Fruit fly (Drosophila melanogaster) whole organism, embryonic: ENCODE data around the gene mRpL27.

Source experiments
- Adf1 ChIP-seq: fragments of 200-800 bp; sonication (Bioruptor generic); IDR thresholded peaks from 2 replicates; pipeline ENCODE4 v1.3.6; 2022; ENCODE audit warnings: missing biosample characterization, missing genetic modification characterization
- B-H1 ChIP-seq: fragments of 200-800 bp; sonication (Bioruptor generic); IDR thresholded peaks from 3 replicates; pipeline ENCODE4 v1.3.6; 2022; ENCODE audit warnings: missing biosample characterization, missing genetic modification characterization
- BtbVII ChIP-seq: fragments of 200-800 bp; sonication (Bioruptor generic); optimal IDR thresholded peaks from 3 replicates; lab custom pipeline; 2017; ENCODE audit warnings: missing biosample characterization, mild to moderate bottlenecking, missing genetic modification characterization
- CG10321 ChIP-seq: fragments of 200-800 bp; sonication (Bioruptor generic); IDR thresholded peaks from 2 replicates; pipeline ENCODE4 v1.3.6; 2022; ENCODE audit warnings: missing biosample characterization, missing genetic modification characterization
- CG10462 ChIP-seq: fragments of 200-800 bp; sonication (Bioruptor generic); optimal IDR thresholded peaks from 2 replicates; lab custom pipeline; 2016; ENCODE audit warnings: missing biosample characterization, missing genetic modification characterization
- CG12071 ChIP-seq: fragments of 200-800 bp; sonication (Bioruptor generic); optimal IDR thresholded peaks from 3 replicates; lab custom pipeline; 2018; ENCODE audit warnings: missing biosample characterization, mild to moderate bottlenecking, missing genetic modification characterization
- CG13624 ChIP-seq: fragments of 200-800 bp; sonication (Bioruptor generic); optimal IDR thresholded peaks from 2 replicates; lab custom pipeline; 2016; ENCODE audit warnings: missing biosample characterization, missing genetic modification characterization
- CG14965 ChIP-seq: fragments of 200-800 bp; sonication (Bioruptor generic); optimal IDR thresholded peaks from 2 replicates; lab custom pipeline; 2016; ENCODE audit warnings: missing biosample characterization, missing genetic modification characterization, borderline replicate concordance
- CG15011 ChIP-seq: fragments of 200-800 bp; sonication (Bioruptor generic); optimal IDR thresholded peaks from 3 replicates; lab custom pipeline; 2018; ENCODE audit warnings: missing biosample characterization, mild to moderate bottlenecking, missing genetic modification characterization
- CG1647 ChIP-seq: fragments of 200-800 bp; sonication (Bioruptor generic); optimal IDR thresholded peaks from 3 replicates; lab custom pipeline; 2016; ENCODE audit warnings: missing biosample characterization, missing genetic modification characterization
- CG18764 ChIP-seq: fragments of 200-800 bp; sonication (Bioruptor generic); optimal IDR thresholded peaks from 3 replicates; lab custom pipeline; 2016; ENCODE audit warnings: missing biosample characterization, missing genetic modification characterization
- CG2116 ChIP-seq: fragments of 200-800 bp; sonication (Bioruptor generic); optimal IDR thresholded peaks from 3 replicates; lab custom pipeline; 2018; ENCODE audit warnings: missing biosample characterization, mild to moderate bottlenecking, missing genetic modification characterization
- CG2712 ChIP-seq: fragments of 200-800 bp; optimal IDR thresholded peaks from 3 replicates; lab custom pipeline; 2019; ENCODE audit warnings: missing biosample characterization, mild to moderate bottlenecking, missing genetic modification characterization, moderate library complexity
- CG32532 ChIP-seq: fragments of 200-800 bp; sonication (Bioruptor generic); IDR thresholded peaks from 2 replicates; pipeline ENCODE4 v1.3.6; 2022; ENCODE audit warnings: missing biosample characterization, missing genetic modification characterization
- CG32772 ChIP-seq: fragments of 200-800 bp; sonication (Bioruptor generic); IDR thresholded peaks from 2 replicates; pipeline ENCODE4 v1.3.6; 2022; ENCODE audit warnings: missing biosample characterization, missing genetic modification characterization
- CG3726 ChIP-seq: fragments of 200-800 bp; sonication (Bioruptor generic); IDR thresholded peaks from 3 replicates; pipeline ENCODE4, ENCODE4 v1.3.6; 2022; ENCODE audit warnings: missing biosample characterization, missing genetic modification characterization
- CG42726 ChIP-seq: fragments of 200-800 bp; sonication (Bioruptor generic); IDR thresholded peaks from 2 replicates; pipeline ENCODE4 v1.3.6; 2022; ENCODE audit warnings: missing biosample characterization, missing genetic modification characterization; ENCODE audit not compliant: partially characterized antibody
- CG4282 ChIP-seq: fragments of 200-800 bp; sonication (Bioruptor generic); optimal IDR thresholded peaks from 2 replicates; lab custom pipeline; 2016; ENCODE audit warnings: missing biosample characterization, missing genetic modification characterization
- CG4820 ChIP-seq: fragments of 200-800 bp; sonication (Bioruptor generic); optimal IDR thresholded peaks from 3 replicates; lab custom pipeline; 2016; ENCODE audit warnings: missing biosample characterization, missing genetic modification characterization
- CG7786 ChIP-seq: fragments of 200-800 bp; sonication (Bioruptor generic); optimal IDR thresholded peaks from 2 replicates; lab custom pipeline; 2016; ENCODE audit warnings: missing biosample characterization, missing genetic modification characterization
- CG7963 ChIP-seq: fragments of 200-800 bp; sonication (Bioruptor generic); IDR thresholded peaks from 3 replicates; pipeline ENCODE4 v1.3.6; 2022; ENCODE audit warnings: missing biosample characterization, missing genetic modification characterization; ENCODE audit not compliant: partially characterized antibody
- Camta ChIP-seq: fragments of 200-800 bp; sonication (Bioruptor generic); optimal IDR thresholded peaks from 2 replicates; lab custom pipeline; 2016; ENCODE audit warnings: missing biosample characterization, missing genetic modification characterization
- Dek ChIP-seq: fragments of 200-800 bp; sonication (Bioruptor generic); optimal IDR thresholded peaks from 3 replicates; lab custom pipeline; 2019; ENCODE audit warnings: missing biosample characterization, mild to moderate bottlenecking, missing genetic modification characterization, moderate library complexity
- E2f2 ChIP-seq: fragments of 200-800 bp; sonication (Bioruptor generic); IDR thresholded peaks from 2 replicates; pipeline ENCODE4 v1.3.6; 2022; ENCODE audit warnings: missing biosample characterization, missing genetic modification characterization
- Kr ChIP-seq: fragments of 200-800 bp; sonication (Bioruptor generic); optimal IDR thresholded peaks from 2 replicates; lab custom pipeline; 2017; ENCODE audit warnings: missing biosample characterization, mild to moderate bottlenecking, missing genetic modification characterization
- Nf-YB ChIP-seq: fragments of 200-800 bp; sonication (Bioruptor generic); optimal IDR thresholded peaks from 3 replicates; lab custom pipeline; 2019; ENCODE audit warnings: missing biosample characterization, mild to moderate bottlenecking, missing genetic modification characterization, moderate library complexity
- Ptx1 ChIP-seq: fragments of 200-800 bp; sonication (Bioruptor generic); IDR thresholded peaks from 2 replicates; pipeline ENCODE4 v1.3.6; 2022; ENCODE audit warnings: missing biosample characterization, missing genetic modification characterization
- Side ChIP-seq: fragments of 200-800 bp; sonication (Bioruptor generic); optimal IDR thresholded peaks from 2 replicates; lab custom pipeline; 2016; ENCODE audit warnings: missing biosample characterization, missing genetic modification characterization
- al ChIP-seq: fragments of 200-800 bp; sonication (Bioruptor generic); IDR thresholded peaks from 2 replicates; pipeline ENCODE4 v1.3.6; 2022; ENCODE audit warnings: missing biosample characterization, missing genetic modification characterization
- ap ChIP-seq: fragments of 200-800 bp; sonication (Bioruptor generic); IDR thresholded peaks from 2 replicates; pipeline ENCODE4 v1.3.6; 2022; ENCODE audit warnings: missing biosample characterization, missing genetic modification characterization
- ash1 ChIP-seq: fragments of 200-800 bp; sonication (Bioruptor generic); optimal IDR thresholded peaks from 2 replicates; lab custom pipeline; 2018; ENCODE audit warnings: missing biosample characterization, mild to moderate bottlenecking, missing genetic modification characterization
- br ChIP-seq: fragments of >200 bp; optimal IDR thresholded peaks from 2 replicates; lab custom pipeline; 2017
- croc ChIP-seq: fragments of 200-800 bp; sonication (Bioruptor generic); conservative IDR thresholded peaks from 3 replicates; pipeline ENCODE4 v1.3.6; 2022; ENCODE audit warnings: missing biosample characterization, missing genetic modification characterization
- dimm ChIP-seq: fragments of 200-800 bp; sonication (Bioruptor generic); IDR thresholded peaks from 2 replicates; pipeline ENCODE4 v1.3.6; 2022; ENCODE audit warnings: missing biosample characterization, missing genetic modification characterization
- dysf ChIP-seq: fragments of 200-800 bp; sonication (Bioruptor generic); IDR thresholded peaks from 3 replicates; pipeline ENCODE4 v1.3.6; 2022; ENCODE audit warnings: missing biosample characterization, missing genetic modification characterization
- en ChIP-seq: fragments of 200-800 bp; sonication (Bioruptor generic); optimal IDR thresholded peaks from 2 replicates; lab custom pipeline; 2016; ENCODE audit warnings: missing biosample characterization, missing genetic modification characterization
- eve ChIP-seq, 2 experiments: fragments of >200 bp; optimal IDR thresholded peaks; 2 replicates each; lab custom pipeline; 2017; ENCODE audit warnings: missing biosample characterization in 2 of 2, missing genetic modification characterization in 2 of 2
- gem ChIP-seq: fragments of 200-800 bp; sonication (Bioruptor generic); optimal IDR thresholded peaks from 2 replicates; lab custom pipeline; 2019; ENCODE audit warnings: missing biosample characterization, mild to moderate bottlenecking, missing genetic modification characterization, moderate library complexity
- ham ChIP-seq: fragments of 200-800 bp; sonication (Bioruptor generic); IDR thresholded peaks from 2 replicates; pipeline ENCODE4 v1.3.6; 2022; ENCODE audit warnings: missing biosample characterization, missing genetic modification characterization
- hkb ChIP-seq, 2 experiments: fragments of 200-800 bp in 1 of 2; fragments of >200 bp in 1 of 2; sonication (Bioruptor generic) in 1 of 2; IDR thresholded peaks in 1 of 2; optimal IDR thresholded peaks in 1 of 2; 2 replicates each; pipeline versions ENCODE4 v1.3.6 to Lab custom; 2017 to 2022; ENCODE audit warnings: missing biosample characterization in 1 of 2, missing genetic modification characterization in 1 of 2
- inv ChIP-seq: fragments of 200-800 bp; sonication (Bioruptor generic); IDR thresholded peaks from 2 replicates; pipeline ENCODE4 v1.3.6; 2022; ENCODE audit warnings: missing biosample characterization, missing genetic modification characterization; ENCODE audit not compliant: partially characterized antibody
- jigr1 ChIP-seq: fragments of 200-800 bp; sonication (Bioruptor generic); IDR thresholded peaks from 3 replicates; pipeline ENCODE4 v1.3.6; 2022; ENCODE audit warnings: missing biosample characterization, missing genetic modification characterization
- ken ChIP-seq: fragments of 200-800 bp; sonication (Bioruptor generic); IDR thresholded peaks from 3 replicates; pipeline ENCODE4 v1.3.6; 2022; ENCODE audit warnings: missing biosample characterization, missing genetic modification characterization
- klu ChIP-seq: fragments of 200-800 bp; sonication (Bioruptor generic); IDR thresholded peaks from 2 replicates; pipeline ENCODE4 v1.3.6; 2022; ENCODE audit warnings: missing biosample characterization, missing genetic modification characterization
- lola ChIP-seq, 3 experiments: fragments of >200 bp in 2 of 3; fragments of 200-800 bp in 1 of 3; sonication (Bioruptor generic) in 1 of 3; optimal IDR thresholded peaks; 2 replicates each; lab custom pipeline; 2017 to 2019; ENCODE audit warnings: missing biosample characterization in 3 of 3, missing genetic modification characterization in 3 of 3, mild to moderate bottlenecking in 1 of 3, moderate library complexity in 1 of 3
- maf-S ChIP-seq: fragments of 200-800 bp; sonication (Bioruptor generic); optimal IDR thresholded peaks from 2 replicates; lab custom pipeline; 2016; ENCODE audit warnings: missing biosample characterization, missing genetic modification characterization
- org-1 ChIP-seq: fragments of 200-800 bp; sonication (Bioruptor generic); optimal IDR thresholded peaks from 2 replicates; lab custom pipeline; 2017; ENCODE audit warnings: missing biosample characterization, missing genetic modification characterization
- pnt ChIP-seq: fragments of 200-800 bp; sonication (Bioruptor generic); optimal IDR thresholded peaks from 3 replicates; lab custom pipeline; 2016; ENCODE audit warnings: missing biosample characterization, missing genetic modification characterization
- run ChIP-seq: fragments of 200-800 bp; sonication (Bioruptor generic); optimal IDR thresholded peaks from 3 replicates; lab custom pipeline; 2018; ENCODE audit warnings: missing biosample characterization, mild to moderate bottlenecking, missing genetic modification characterization
- sug ChIP-seq: fragments of 200-800 bp; optimal IDR thresholded peaks from 2 replicates; lab custom pipeline; 2019; ENCODE audit warnings: missing biosample characterization, mild to moderate bottlenecking, missing genetic modification characterization, moderate library complexity
- unpg ChIP-seq: fragments of 200-800 bp; sonication (Bioruptor generic); optimal IDR thresholded peaks from 3 replicates; lab custom pipeline; 2018; ENCODE audit warnings: missing biosample characterization, mild to moderate bottlenecking, missing genetic modification characterization, moderate library complexity

The mRpL27 gene

dm6 chr2L:4448582-4449016 is 10.8 kb downstream of the mRpL27 start, which contains the start of gene MFS18 (continued):
- TF ChIP-seq CG15011 (GFP tag; lab: Kevin White, UChicago) (peak; percentile 97), E2f2 (peak; percentile 88), br (no peak), pnt (GFP tag; lab: Kevin White, UChicago) (peak; percentile 66), CG14965 (GFP tag; lab: Kevin White, UChicago) (no peak), hkb (optimal IDR thresholded peaks at IDR 0.05; lab: Kevin White, UChicago) (peak; percentile 67), hkb (GFP tag; IDR thresholded peaks at IDR 0.05; lab: Robert Waterston, UW) (peak; percentile 100), jigr1 (GFP tag; lab: Robert Waterston, UW) (peak; percentile 98), CG4820 (GFP tag; lab: Kevin White, UChicago) (peak; percentile 95), CG32532 (GFP tag; lab: Robert Waterston, UW) (peak; percentile 99), al (GFP tag; lab: Robert Waterston, UW) (peak; percentile 99), CG18764 (GFP tag; lab: Kevin White, UChicago) (peak; percentile 99), CG7786 (GFP tag; lab: Kevin White, UChicago) (peak; percentile 78), Nf-YB (GFP tag; lab: Kevin White, UChicago) (peak; percentile 84), maf-S (peak; percentile 97), CG10462 (GFP tag; lab: Kevin White, UChicago) (peak; percentile 94), dysf (peak; percentile 99), Side (GFP tag; lab: Kevin White, UChicago) (peak; percentile 77), sug (tag; lab: Kevin White, UChicago) (peak; percentile 82), en (peak; percentile 8), CG7963 (GFP tag; lab: Robert Waterston, UW) (peak; percentile 89), CG32772 (peak; percentile 99), B-H1 (GFP tag; lab: Robert Waterston, UW) (peak; percentile 99), Dek (tag; lab: Kevin White, UChicago) (peak; percentile 92), klu (GFP tag; lab: Robert Waterston, UW) (peak; percentile 96), Kr (no peak), ash1 (GFP tag; lab: Kevin White, UChicago) (peak; percentile 90), croc (peak; percentile 98), lola (GFP tag; optimal IDR thresholded peaks at IDR 0.05; lab: Kevin White, UChicago) (peak in 1 of 3 experiments; percentile 99), gem (tag; lab: Kevin White, UChicago) (peak; percentile 98), unpg (GFP tag; lab: Kevin White, UChicago) (peak; percentile 96), ap (peak; percentile 98), CG13624 (GFP tag; lab: Kevin White, UChicago) (peak; percentile 85), ham (peak; percentile 93), CG4282 (no peak), BtbVII (GFP tag; lab: Kevin White, UChicago) (peak; percentile 97), dimm (GFP tag; lab: Robert Waterston, UW) (peak; percentile 98), Camta (peak; percentile 97), CG42726 (GFP tag; lab: Robert Waterston, UW) (no peak), ken (GFP tag; lab: Robert Waterston, UW) (peak; percentile 98), CG12071 (GFP tag; lab: Kevin White, UChicago) (peak; percentile 97), run (tag; lab: Kevin White, UChicago) (peak; percentile 93), org-1 (GFP tag; lab: Kevin White, UChicago) (peak; percentile 91), CG1647 (GFP tag; lab: Kevin White, UChicago) (peak; percentile 87), CG2712 (tag; lab: Kevin White, UChicago) (peak; percentile 100), CG2116 (peak; percentile 93), eve (GFP tag; optimal IDR thresholded peaks at IDR 0.05; lab: Kevin White, UChicago) (no peak), CG3726 (GFP tag; lab: Robert Waterston, UW) (peak; percentile 99), inv (GFP tag; lab: Robert Waterston, UW) (peak; percentile 48), Ptx1 (GFP tag; lab: Robert Waterston, UW) (peak; percentile 99), Adf1 (GFP tag; lab: Robert Waterston, UW) (peak; percentile 86), CG10321 (GFP tag; lab: Robert Waterston, UW) (peak; percentile 86)
